Worm (Caenorhabditis elegans): ENCODE results near the gene nhr-21.

Gene nhr-21

ce11 chrII:7298197-7298682, 40.8 kb upstream of the nhr-21 start, which contains the start of gene puf-8:
Gene puf-8 (minus strand): TSS chrII:7298247.
- TF ChIP-seq B0035.1 (tag; optimal IDR thresholded peaks at IDR 0.05), result no peak
- no peak for TF ChIP-seq B0261.1 (tag; optimal IDR thresholded peaks at IDR 0.05)
- peak; percentile 37 for TF ChIP-seq ztf-18 (tag; optimal IDR thresholded peaks at IDR 0.05)
- peak; percentile 29 for TF ChIP-seq xnd-1 (tag; optimal IDR thresholded peaks at IDR 0.05)
- no peak for TF ChIP-seq Y79H2A.3 (GFP tag; conservative IDR thresholded peaks at IDR 0.05)
- no peak for TF ChIP-seq lir-1 (GFP tag; conservative IDR thresholded peaks at IDR 0.05)
- TF ChIP-seq madf-6 (GFP tag; IDR thresholded peaks at IDR 0.05), result peak; percentile 37
- TF ChIP-seq F33H1.4 (GFP tag; IDR thresholded peaks at IDR 0.05), result peak; percentile 71
- peak; percentile 77 for TF ChIP-seq lsl-1 (GFP tag; optimal IDR thresholded peaks at IDR 0.05)
- no peak for TF ChIP-seq hmg-1.2 (GFP tag; IDR thresholded peaks at IDR 0.05)
- no peak for TF ChIP-seq ztf-22 (GFP tag; optimal IDR thresholded peaks at IDR 0.05)
- TF ChIP-seq egl-44 (GFP tag; IDR thresholded peaks at IDR 0.05), result no peak
- TF ChIP-seq efl-1 (GFP tag; optimal IDR thresholded peaks at IDR 0.05), result peak; percentile 21

- TF ChIP-seq hmg-20 (GFP tag; IDR thresholded peaks at IDR 0.05), result no peak
- no peak for TF ChIP-seq snpc-1.3 (tag; optimal IDR thresholded peaks at IDR 0.05; ENCODE audit: insufficient read depth)
Observed at ce11 chrII:7299042-7299441, 40.0 kb upstream of the nhr-21 start, which contains the start of gene C30G12.1. Gene C30G12.1 (plus strand): TSS chrII:7299342.

- TF ChIP-seq chd-7 (tag; optimal IDR thresholded peaks at IDR 0.05) (no peak), tbx-9 (tag; optimal IDR thresholded peaks at IDR 0.05; ENCODE audit: borderline replicate concordance) (no peak), tbp1 (GFP tag; optimal IDR thresholded peaks at IDR 0.05) (peak; percentile 68), hmg-1.2 (GFP tag; IDR thresholded peaks at IDR 0.05) (peak; percentile 85), ztf-18 (tag; optimal IDR thresholded peaks at IDR 0.05) (peak; percentile 98), ZK185.1 (tag; optimal IDR thresholded peaks at IDR 0.05; ENCODE audit: poor library complexity, severe bottlenecking) (peak; percentile 85), C17E4.6 (GFP tag; IDR thresholded peaks at IDR 0.05) (no peak), attf-6 (GFP tag; IDR thresholded peaks at IDR 0.05) (peak; percentile 71), nfyb-1 (GFP tag; IDR thresholded peaks at IDR 0.05) (peak; percentile 69), dox-1 (GFP tag; IDR thresholded peaks at IDR 0.05) (peak; percentile 90), attf-3 (GFP tag; conservative IDR thresholded peaks at IDR 0.05) (peak; percentile 71), him-1 (tag; optimal IDR thresholded peaks at IDR 0.05) (peak; percentile 82), ekl-4 (GFP tag; IDR thresholded peaks at IDR 0.05) (peak; percentile 73), madf-8 (GFP tag; conservative IDR thresholded peaks at IDR 0.05) (peak; percentile 99), Y53G8AR.9 (GFP tag; conservative IDR thresholded peaks at IDR 0.05) (peak; percentile 65; the same call in 1 of the 2 replicates), snpc-3.4 (tag; optimal IDR thresholded peaks at IDR 0.05) (peak; percentile 91), rcor-1 (GFP tag; IDR thresholded peaks at IDR 0.05) (peak; percentile 88), hmg-20 (GFP tag; IDR thresholded peaks at IDR 0.05) (0 out of 2 replicates have a peak, but pooled peaks have one; percentile 51), Y56A3A.18 (GFP tag; IDR thresholded peaks at IDR 0.05) (0 out of 2 replicates have a peak, but pooled peaks have one; percentile 50), die-1 (tag; optimal IDR thresholded peaks at IDR 0.05) (peak; percentile 0), attf-5 (GFP tag; optimal IDR thresholded peaks at IDR 0.05) (peak; percentile 50), F52B5.7 (tag; optimal IDR thresholded peaks at IDR 0.05) (no peak), B0336.3 (GFP tag; IDR thresholded peaks at IDR 0.05) (peak; percentile 88), tlf-1 (GFP tag; optimal IDR thresholded peaks at IDR 0.05) (peak; percentile 81), Y79H2A.3 (GFP tag; conservative IDR thresholded peaks at IDR 0.05) (0 out of 2 replicates have a peak, but pooled peaks have one; percentile 16), let-607 (tag; optimal IDR thresholded peaks at IDR 0.05) (peak in 1 of 2 experiments; percentile 16), F23B12.7 (tag; optimal IDR thresholded peaks at IDR 0.05; ENCODE audit: insufficient read depth) (peak; percentile 54), snpc-1.3 (tag; optimal IDR thresholded peaks at IDR 0.05; ENCODE audit: insufficient read depth) (peak; percentile 68), hsf-1 (GFP tag; IDR thresholded peaks at IDR 0.05) (peak; percentile 71), madf-6 (GFP tag; IDR thresholded peaks at IDR 0.05) (peak; percentile 99), ztf-28 (GFP tag; IDR thresholded peaks at IDR 0.05) (0 out of 2 replicates have a peak, but pooled peaks have one; percentile 63), lsl-1 (GFP tag; optimal IDR thresholded peaks at IDR 0.05) (peak; percentile 94), lin-54 (GFP tag; optimal IDR thresholded peaks at IDR 0.05) (peak; percentile 88), unc-130 (GFP tag; optimal IDR thresholded peaks at IDR 0.05) (peak; percentile 53)
Observed at ce11 chrII:7301670-7302151, 37.3 kb upstream of the nhr-21 start, which contains the start of gene cul-4. Gene cul-4 (plus strand): TSS chrII:7302101.
